Fruit fly (Drosophila melanogaster): ENCODE measurements around the gene tos.

tos gene

DNA sequence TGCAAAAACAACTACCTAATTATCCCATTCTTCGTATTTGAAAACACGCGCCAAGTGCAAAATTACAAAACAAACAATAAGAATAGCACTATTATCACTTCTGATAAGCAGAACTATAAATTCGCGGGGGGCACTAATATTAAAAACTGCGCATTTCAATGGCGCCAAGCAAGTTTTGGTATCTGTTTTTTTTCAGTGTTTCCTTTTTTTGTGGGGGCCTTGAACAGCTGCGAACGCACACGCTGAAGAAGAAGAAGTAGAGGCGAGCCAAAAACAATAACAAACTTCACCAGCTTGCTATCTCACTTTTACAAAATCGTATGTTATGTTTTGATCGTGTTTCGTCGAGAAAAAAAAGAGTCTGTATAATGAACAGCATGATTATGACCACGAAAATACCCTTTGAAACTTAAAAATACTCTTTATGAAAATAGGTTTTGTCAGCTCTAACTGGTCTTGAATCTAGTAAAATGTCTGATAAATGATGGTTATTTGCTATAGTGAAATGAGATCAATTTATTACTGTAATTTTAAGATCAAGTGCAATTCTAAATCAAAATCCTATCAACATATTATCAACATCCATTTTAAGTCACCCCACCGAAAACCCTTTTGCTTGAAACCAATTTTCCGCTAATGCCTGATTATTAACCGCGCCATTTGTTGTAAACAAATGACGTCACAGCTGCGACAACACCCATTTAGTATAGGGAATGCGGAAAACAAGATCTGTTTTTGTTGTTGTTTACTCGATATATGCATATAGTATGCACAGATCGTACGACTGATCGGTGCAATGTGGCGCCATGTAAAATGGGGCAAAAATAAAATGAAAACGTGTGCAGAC, 12.2 kb upstream of the tos start (continued):
- TF ChIP-seq CG12659 (GFP tag; optimal IDR thresholded peaks at IDR 0.05) (peak; percentile 50), CG6689 (GFP tag; IDR thresholded peaks at IDR 0.05) (peak; percentile 69), CG15479 (GFP tag; optimal IDR thresholded peaks at IDR 0.05) (no peak), CTCF (GFP tag; optimal IDR thresholded peaks at IDR 0.05) (peak; percentile 32), Taf1 (GFP tag; IDR thresholded peaks at IDR 0.05) (no peak), bcd (GFP tag; optimal IDR thresholded peaks at IDR 0.05) (peak; percentile 39), pnt (GFP tag; optimal IDR thresholded peaks at IDR 0.05) (peak; percentile 38), Doc2 (GFP tag; IDR thresholded peaks at IDR 0.05) (no peak), pfk (GFP tag; optimal IDR thresholded peaks at IDR 0.05) (no peak), CG7372 (GFP tag; IDR thresholded peaks at IDR 0.05) (no peak), fd96Cb (tag; optimal IDR thresholded peaks at IDR 0.05) (peak; percentile 23), Hey (tag; optimal IDR thresholded peaks at IDR 0.05) (no peak), H15 (GFP tag; IDR thresholded peaks at IDR 0.05) (peak; percentile 68; the same call in 2 of the 3 replicates), H2.0 (GFP tag; IDR thresholded peaks at IDR 0.05) (peak; percentile 57), E2f1 (GFP tag; IDR thresholded peaks at IDR 0.05) (peak; percentile 55), CG11456 (GFP tag; IDR thresholded peaks at IDR 0.05) (peak; percentile 81), Blimp-1 (GFP tag; optimal IDR thresholded peaks at IDR 0.05) (peak; percentile 48), D (optimal IDR thresholded peaks at IDR 0.05) (no peak), D (GFP tag; optimal IDR thresholded peaks at IDR 0.05) (no peak), wdn (GFP tag; IDR thresholded peaks at IDR 0.05) (0 out of 2 replicates have a peak, but pooled peaks have one; percentile 29), CG10543 (GFP tag; optimal IDR thresholded peaks at IDR 0.05) (peak; percentile 79), YL-1 (GFP tag; optimal IDR thresholded peaks at IDR 0.05) (peak; percentile 12), Xbp1 (GFP tag; optimal IDR thresholded peaks at IDR 0.05) (peak; percentile 70), caup (GFP tag; optimal IDR thresholded peaks at IDR 0.05; ENCODE audit: severe bottlenecking) (peak; percentile 62), CG9932 (GFP tag; IDR thresholded peaks at IDR 0.05) (peak; percentile 52), CkIIα-i1 (GFP tag; IDR thresholded peaks at IDR 0.05) (no peak), CG10565 (GFP tag; optimal IDR thresholded peaks at IDR 0.05) (no peak), CG7786 (GFP tag; optimal IDR thresholded peaks at IDR 0.05) (peak; percentile 20), CG13894 (tag; optimal IDR thresholded peaks at IDR 0.05) (peak; percentile 84), CG4730 (GFP tag; IDR thresholded peaks at IDR 0.05) (peak; percentile 61), CG8765 (GFP tag; IDR thresholded peaks at IDR 0.05) (no peak), CG7928 (GFP tag; optimal IDR thresholded peaks at IDR 0.05) (no peak), HLHmδ (GFP tag; optimal IDR thresholded peaks at IDR 0.05) (no peak), Lim3 (GFP tag; IDR thresholded peaks at IDR 0.05) (no peak), CG6654 (GFP tag; optimal IDR thresholded peaks at IDR 0.05) (no peak), HmgD (GFP tag; optimal IDR thresholded peaks at IDR 0.05) (no peak), CG17912 (GFP tag; optimal IDR thresholded peaks at IDR 0.05) (no peak), Ptx1 (GFP tag; IDR thresholded peaks at IDR 0.05) (peak; percentile 63), CG11504 (tag; optimal IDR thresholded peaks at IDR 0.05) (peak; percentile 9), Vsx1 (GFP tag; optimal IDR thresholded peaks at IDR 0.05) (no peak), CG3065 (GFP tag; optimal IDR thresholded peaks at IDR 0.05) (no peak), onecut (GFP tag; IDR thresholded peaks at IDR 0.05) (peak; percentile 24; the same call in 1 of the 2 replicates), Jarid2 (GFP tag; optimal IDR thresholded peaks at IDR 0.05) (no peak), CG3847 (GFP tag; IDR thresholded peaks at IDR 0.05) (0 out of 2 replicates have a peak, but pooled peaks have one; percentile 13), CHES-1-like (GFP tag; optimal IDR thresholded peaks at IDR 0.05) (peak; percentile 84), Max (GFP tag; optimal IDR thresholded peaks at IDR 0.05) (peak; percentile 18), cad (GFP tag; optimal IDR thresholded peaks at IDR 0.05) (no peak), CG18764 (GFP tag; optimal IDR thresholded peaks at IDR 0.05) (peak; percentile 63), CG2120 (GFP tag; optimal IDR thresholded peaks at IDR 0.05) (peak; percentile 65), Antp (GFP tag; optimal IDR thresholded peaks at IDR 0.05) (peak; percentile 74)

Data from whole organism, embryonic.